Fruit fly (Drosophila melanogaster) whole organism, embryonic: ENCODE measurements around the gene DPCoAC.
A peak's percentile ranks its signal among the peaks of the same experiment; 100 is the strongest.

Experiments
- Asciz ChIP-seq: fragments of 200-800 bp; sonication (Bioruptor generic); optimal IDR thresholded peaks from 2 replicates; lab custom pipeline; 2017; ENCODE audit warnings: missing biosample characterization, mild to moderate bottlenecking, missing genetic modification characterization, missing genetic modification reagents
- CG11085 ChIP-seq: fragments of 200-800 bp; sonication (Bioruptor generic); IDR thresholded peaks from 2 replicates; pipeline ENCODE4 v1.3.6; 2022; ENCODE audit warnings: missing biosample characterization, missing genetic modification characterization
- CG11093 ChIP-seq: fragments of 200-800 bp; sonication (Bioruptor generic); IDR thresholded peaks from 3 replicates; pipeline ENCODE4 v1.3.6; 2022; ENCODE audit warnings: missing biosample characterization, missing genetic modification characterization
- CG11456 ChIP-seq: fragments of 200-800 bp; sonication (Bioruptor generic); IDR thresholded peaks from 3 replicates; pipeline ENCODE4 v1.3.6; 2022; ENCODE audit warnings: missing biosample characterization, missing genetic modification characterization
- CG13624 ChIP-seq: fragments of 200-800 bp; sonication (Bioruptor generic); optimal IDR thresholded peaks from 2 replicates; lab custom pipeline; 2016; ENCODE audit warnings: missing biosample characterization, missing genetic modification characterization
- CG14014 ChIP-seq: fragments of 200-800 bp; sonication (Bioruptor generic); IDR thresholded peaks from 2 replicates; pipeline ENCODE4 v1.3.6; 2022; ENCODE audit warnings: missing biosample characterization, missing genetic modification characterization
- CG14710 ChIP-seq: fragments of 200-800 bp; sonication (Bioruptor generic); optimal IDR thresholded peaks from 3 replicates; lab custom pipeline; 2019; ENCODE audit warnings: missing biosample characterization, mild to moderate bottlenecking, missing genetic modification characterization, moderate library complexity
- CG16863 ChIP-seq: fragments of 200-800 bp; sonication (Bioruptor generic); optimal IDR thresholded peaks from 3 replicates; lab custom pipeline; 2016; ENCODE audit warnings: missing biosample characterization, missing genetic modification characterization
- CG17612 ChIP-seq: fragments of 200-800 bp; sonication (Bioruptor generic); IDR thresholded peaks from 2 replicates; pipeline ENCODE4 v1.3.6; 2022; ENCODE audit warnings: missing biosample characterization, missing genetic modification characterization
- CG18619 ChIP-seq: fragments of 200-800 bp; sonication (Bioruptor generic); optimal IDR thresholded peaks from 3 replicates; lab custom pipeline; 2017; ENCODE audit warnings: missing biosample characterization, mild to moderate bottlenecking, missing genetic modification characterization
- CG31224 ChIP-seq: fragments of 200-800 bp; sonication (Bioruptor generic); IDR thresholded peaks from 2 replicates; pipeline ENCODE4 v1.3.6; 2022; ENCODE audit warnings: missing biosample characterization, missing genetic modification characterization
- CG31441 ChIP-seq: fragments of 200-800 bp; sonication (Bioruptor generic); IDR thresholded peaks from 2 replicates; pipeline ENCODE4 v1.3.6; 2022; ENCODE audit warnings: missing biosample characterization, missing genetic modification characterization
- CG3838 ChIP-seq: fragments of 200-800 bp; sonication (Bioruptor generic); optimal IDR thresholded peaks from 3 replicates; lab custom pipeline; 2016; ENCODE audit warnings: missing biosample characterization, missing genetic modification characterization
- CG4328 ChIP-seq: fragments of 200-800 bp; sonication (Bioruptor generic); optimal IDR thresholded peaks from 3 replicates; lab custom pipeline; 2017; ENCODE audit warnings: missing biosample characterization, missing genetic modification reagents, missing genetic modification characterization
- CG6254 ChIP-seq: fragments of 200-800 bp; sonication (Bioruptor generic); optimal IDR thresholded peaks from 3 replicates; lab custom pipeline; 2017; ENCODE audit warnings: mild to moderate bottlenecking, missing biosample characterization, missing genetic modification reagents, missing genetic modification characterization
- CTCF ChIP-seq: fragments of 200-800 bp; sonication (Bioruptor generic); optimal IDR thresholded peaks from 2 replicates; lab custom pipeline; 2017; ENCODE audit warnings: missing biosample characterization, mild to moderate bottlenecking, missing genetic modification characterization, moderate library complexity
- CrebB ChIP-seq: fragments of 200-800 bp; sonication (Bioruptor generic); optimal IDR thresholded peaks from 3 replicates; lab custom pipeline; 2018; ENCODE audit warnings: missing biosample characterization, mild to moderate bottlenecking, missing genetic modification characterization
- Dbx ChIP-seq: fragments of 200-800 bp; sonication (Bioruptor generic); IDR thresholded peaks from 3 replicates; pipeline ENCODE4 v1.3.6; 2022; ENCODE audit warnings: missing biosample characterization, missing genetic modification characterization
- H2.0 ChIP-seq: fragments of 200-800 bp; sonication (Bioruptor generic); IDR thresholded peaks from 2 replicates; pipeline ENCODE4 v1.3.6; 2022; ENCODE audit warnings: missing biosample characterization, missing genetic modification characterization
- HLH4C ChIP-seq: fragments of 200-800 bp; sonication (Bioruptor generic); IDR thresholded peaks from 3 replicates; pipeline ENCODE4 v1.3.6; 2022; ENCODE audit warnings: missing biosample characterization, missing genetic modification characterization; ENCODE audit not compliant: partially characterized antibody
- Jarid2 ChIP-seq: fragments of 200-800 bp; sonication (Bioruptor generic); optimal IDR thresholded peaks from 3 replicates; lab custom pipeline; 2017; ENCODE audit warnings: mild to moderate bottlenecking, missing biosample characterization, missing genetic modification reagents, missing genetic modification characterization
- MTF-1 ChIP-seq: fragments of 200-800 bp; sonication (Bioruptor generic); optimal IDR thresholded peaks from 2 replicates; lab custom pipeline; 2018; ENCODE audit warnings: missing biosample characterization, mild to moderate bottlenecking, missing genetic modification characterization, borderline replicate concordance
- Optix ChIP-seq: fragments of 200-800 bp; sonication (Bioruptor generic); IDR thresholded peaks from 3 replicates; pipeline ENCODE4 v1.3.6; 2022; ENCODE audit warnings: missing biosample characterization, missing genetic modification characterization
- PHDP ChIP-seq: fragments of 200-800 bp; sonication (Bioruptor generic); optimal IDR thresholded peaks from 3 replicates; lab custom pipeline; 2018; ENCODE audit warnings: missing biosample characterization, mild to moderate bottlenecking, missing genetic modification characterization, moderate library complexity
- Pdp1 ChIP-seq, 2 experiments: fragments of 200-800 bp; sonication (Bioruptor generic); optimal IDR thresholded peaks; 3 replicates each; lab custom pipeline; 2016; ENCODE audit warnings: missing biosample characterization in 2 of 2, missing genetic modification characterization in 2 of 2, mild to moderate bottlenecking in 1 of 2, moderate library complexity in 1 of 2
- Rfx ChIP-seq: fragments of 200-800 bp; sonication (Bioruptor generic); IDR thresholded peaks from 2 replicates; pipeline ENCODE4 v1.3.6; 2022; ENCODE audit warnings: missing biosample characterization, missing genetic modification characterization
- Stat92E ChIP-seq, 3 experiments: fragments of >200 bp in 2 of 3; fragments of 200-800 bp in 1 of 3; sonication (Bioruptor generic) in 1 of 3; optimal IDR thresholded peaks; 2 replicates each; lab custom pipeline; 2017 to 2019; ENCODE audit warnings: missing biosample characterization in 3 of 3, missing genetic modification characterization in 3 of 3, mild to moderate bottlenecking in 1 of 3, moderate library complexity in 1 of 3
- ac ChIP-seq: fragments of 200-800 bp; sonication (Bioruptor generic); optimal IDR thresholded peaks from 3 replicates; lab custom pipeline; 2017; ENCODE audit warnings: missing biosample characterization, mild to moderate bottlenecking, missing genetic modification characterization
- ap ChIP-seq: fragments of 200-800 bp; sonication (Bioruptor generic); IDR thresholded peaks from 2 replicates; pipeline ENCODE4 v1.3.6; 2022; ENCODE audit warnings: missing biosample characterization, missing genetic modification characterization
- chinmo ChIP-seq: fragments of 200-800 bp; sonication (Bioruptor generic); IDR thresholded peaks from 4 replicates; pipeline ENCODE4 v1.3.6; 2022; ENCODE audit warnings: missing biosample characterization, missing genetic modification characterization; ENCODE audit not compliant: partially characterized antibody
- ci ChIP-seq: fragments of 200-800 bp; sonication (Bioruptor generic); IDR thresholded peaks from 3 replicates; pipeline ENCODE4 v1.3.6; 2022; ENCODE audit warnings: missing biosample characterization, missing genetic modification characterization
- gce ChIP-seq: fragments of 200-800 bp; sonication (Bioruptor generic); IDR thresholded peaks from 3 replicates; pipeline ENCODE4 v1.3.6; 2022; ENCODE audit warnings: missing biosample characterization, missing genetic modification characterization
- h ChIP-seq: fragments of >200 bp; optimal IDR thresholded peaks from 2 replicates; lab custom pipeline; 2017
- ham ChIP-seq: fragments of 200-800 bp; sonication (Bioruptor generic); IDR thresholded peaks from 2 replicates; pipeline ENCODE4 v1.3.6; 2022; ENCODE audit warnings: missing biosample characterization, missing genetic modification characterization
- hbn ChIP-seq: fragments of 200-800 bp; sonication (Bioruptor generic); IDR thresholded peaks from 2 replicates; pipeline ENCODE4 v1.3.6; 2022; ENCODE audit warnings: missing biosample characterization, missing genetic modification characterization; ENCODE audit not compliant: partially characterized antibody
- jigr1 ChIP-seq: fragments of 200-800 bp; sonication (Bioruptor generic); IDR thresholded peaks from 3 replicates; pipeline ENCODE4 v1.3.6; 2022; ENCODE audit warnings: missing biosample characterization, missing genetic modification characterization
- jing ChIP-seq: fragments of 200-800 bp; sonication (Bioruptor generic); optimal IDR thresholded peaks from 2 replicates; lab custom pipeline; 2018; ENCODE audit warnings: missing biosample characterization, mild to moderate bottlenecking, missing genetic modification characterization
- nau ChIP-seq: fragments of 200-800 bp; sonication (Bioruptor generic); optimal IDR thresholded peaks from 3 replicates; lab custom pipeline; 2017; ENCODE audit warnings: missing biosample characterization, mild to moderate bottlenecking, missing genetic modification characterization, missing genetic modification reagents
- odd ChIP-seq: fragments of 200-800 bp; sonication (Bioruptor generic); optimal IDR thresholded peaks from 2 replicates; lab custom pipeline; 2017; ENCODE audit warnings: missing biosample characterization, mild to moderate bottlenecking, missing genetic modification characterization
- otp ChIP-seq: fragments of 200-800 bp; sonication (Bioruptor generic); IDR thresholded peaks from 3 replicates; pipeline ENCODE4, ENCODE4 v1.3.6; 2022; ENCODE audit warnings: missing biosample characterization, missing genetic modification characterization
- ranshi ChIP-seq: fragments of 200-800 bp; sonication (Bioruptor generic); IDR thresholded peaks from 2 replicates; pipeline ENCODE4 v1.3.6; 2022; ENCODE audit warnings: missing biosample characterization, missing genetic modification characterization
- sc ChIP-seq, 3 experiments: fragments of >200 bp in 2 of 3; fragments of 200-800 bp in 1 of 3; sonication (Bioruptor generic) in 1 of 3; optimal IDR thresholded peaks; 2 replicates in 2 of 3; 3 replicates in 1 of 3; lab custom pipeline; 2017; ENCODE audit warnings: mild to moderate bottlenecking in 1 of 3, missing biosample characterization in 1 of 3, missing genetic modification characterization in 1 of 3, missing genetic modification reagents in 1 of 3
- sisA ChIP-seq: fragments of 200-800 bp; sonication (Bioruptor generic); IDR thresholded peaks from 2 replicates; pipeline ENCODE4 v1.3.6; 2022; ENCODE audit warnings: missing biosample characterization, missing genetic modification characterization
- sqz ChIP-seq: fragments of 200-800 bp; sonication (Bioruptor generic); optimal IDR thresholded peaks from 3 replicates; lab custom pipeline; 2018; ENCODE audit warnings: missing biosample characterization, mild to moderate bottlenecking, missing genetic modification characterization
- stc ChIP-seq: fragments of 200-800 bp; sonication (Bioruptor generic); IDR thresholded peaks from 2 replicates; pipeline ENCODE4 v1.3.6; 2022; ENCODE audit warnings: missing biosample characterization, missing genetic modification characterization
- tap ChIP-seq: fragments of 200-800 bp; optimal IDR thresholded peaks from 3 replicates; lab custom pipeline; 2019; ENCODE audit warnings: missing biosample characterization, mild to moderate bottlenecking, missing genetic modification characterization, moderate library complexity
- tgo ChIP-seq: fragments of 200-800 bp; sonication (Bioruptor generic); IDR thresholded peaks from 3 replicates; pipeline ENCODE4 v1.3.6; 2022; ENCODE audit warnings: missing biosample characterization, missing genetic modification characterization
- toy ChIP-seq: fragments of 200-800 bp; sonication (Bioruptor generic); IDR thresholded peaks from 2 replicates; pipeline ENCODE4 v1.3.6; 2022; ENCODE audit warnings: missing biosample characterization, missing genetic modification characterization
- zfh1 ChIP-seq: fragments of 200-800 bp; sonication (Bioruptor generic); IDR thresholded peaks from 3 replicates; pipeline ENCODE4 v1.3.6; 2022; ENCODE audit warnings: missing biosample characterization, missing genetic modification characterization

The DPCoAC gene

dm6 chr3R:20556281-20557113 is 970 bp downstream of the DPCoAC start (continued):
- TF ChIP-seq CG17612 (GFP tag; lab: Robert Waterston, UW) (peak; percentile 46; the same call in 1 of the 2 replicates), CG11093 (GFP tag; lab: Robert Waterston, UW) (no peak; the same call in 1 of the 3 replicates), MTF-1 (GFP tag; lab: Kevin White, UChicago) (no peak), ci (GFP tag; lab: Robert Waterston, UW) (no peak), Rfx (peak; percentile 93), Pdp1 (GFP tag; optimal IDR thresholded peaks at IDR 0.05; lab: Kevin White, UChicago) (peak in 1 of 2 experiments; percentile 1), H2.0 (GFP tag; lab: Robert Waterston, UW) (peak; percentile 64), PHDP (tag; lab: Kevin White, UChicago) (peak; percentile 40), CG14710 (tag; lab: Kevin White, UChicago) (peak; percentile 18), nau (no peak), tap (peak; percentile 65), odd (GFP tag; lab: Kevin White, UChicago) (no peak), CG3838 (GFP tag; lab: Kevin White, UChicago) (no peak), Asciz (GFP tag; lab: Kevin White, UChicago) (no peak), sqz (GFP tag; lab: Kevin White, UChicago) (peak; percentile 7), toy (peak; percentile 66), stc (GFP tag; lab: Robert Waterston, UW) (peak; percentile 74), Dbx (GFP tag; lab: Robert Waterston, UW) (peak; percentile 83), tgo (GFP tag; lab: Robert Waterston, UW) (peak; percentile 83), CG18619 (GFP tag; lab: Kevin White, UChicago) (peak; percentile 56), CG14014 (peak; percentile 90), otp (GFP tag; lab: Robert Waterston, UW) (peak; percentile 55; the same call in 2 of the 3 replicates), CG11456 (GFP tag; lab: Robert Waterston, UW) (peak; percentile 74), CrebB (tag; lab: Kevin White, UChicago) (no peak), Jarid2 (peak; percentile 8), ranshi (GFP tag; lab: Robert Waterston, UW) (peak; percentile 80), CTCF (no peak), CG11085 (GFP tag; lab: Robert Waterston, UW) (peak; percentile 30; the same call in 1 of the 2 replicates), h (lab: Kevin White, UChicago) (no peak), zfh1 (GFP tag; lab: Robert Waterston, UW) (peak; percentile 68), chinmo (GFP tag; lab: Robert Waterston, UW) (no peak; the same call in 3 of the 4 replicates), ac (GFP tag; lab: Kevin White, UChicago) (no peak), sisA (GFP tag; lab: Robert Waterston, UW) (peak; percentile 74), Optix (GFP tag; lab: Robert Waterston, UW) (no peak), CG6254 (GFP tag; lab: Kevin White, UChicago) (peak; percentile 29), sc (optimal IDR thresholded peaks at IDR 0.05; lab: Kevin White, UChicago) (no peak), sc (GFP tag; optimal IDR thresholded peaks at IDR 0.05; lab: Kevin White, UChicago) (no peak), CG31441 (GFP tag; lab: Robert Waterston, UW) (peak; percentile 63), jigr1 (GFP tag; lab: Robert Waterston, UW) (0 out of 3 replicates have a peak, but pooled peaks have one; percentile 38), CG31224 (GFP tag; lab: Robert Waterston, UW) (peak; percentile 79), gce (0 out of 3 replicates have a peak, but pooled peaks have one; percentile 24), Stat92E (GFP tag; optimal IDR thresholded peaks at IDR 0.05; lab: Kevin White, UChicago) (no peak), hbn (GFP tag; lab: Robert Waterston, UW) (no peak), HLH4C (GFP tag; lab: Robert Waterston, UW) (no peak), ap (peak; percentile 66), ham (GFP tag; lab: Robert Waterston, UW) (0 out of 2 replicates have a peak, but pooled peaks have one; percentile 24), CG4328 (no peak), CG16863 (no peak), CG13624 (GFP tag; lab: Kevin White, UChicago) (peak; percentile 54), jing (GFP tag; lab: Kevin White, UChicago) (peak; percentile 4)
